Fruit fly (Drosophila melanogaster) whole organism, wandering third instar larva: ENCODE data around the gene CG33552.

ENCODE experiments used
- Dif ChIP-seq: fragments of 200-275, 200-300 bp; sonication (Bioruptor generic); optimal IDR thresholded peaks from 2 replicates; lab custom pipeline; 2018; ENCODE audit warnings: missing biosample characterization, missing genetic modification characterization; ENCODE audit not compliant: partially characterized antibody
- HLH106 ChIP-seq: fragments of 200-800 bp; optimal IDR thresholded peaks from 3 replicates; lab custom pipeline; 2019; ENCODE audit warnings: missing biosample characterization, mild to moderate bottlenecking, missing genetic modification characterization, moderate library complexity
- Hr83 ChIP-seq: fragments of 200-300 bp; sonication (Bioruptor generic); optimal IDR thresholded peaks from 2 replicates; lab custom pipeline; 2016; ENCODE audit warnings: missing biosample characterization, mild to moderate bottlenecking, missing genetic modification characterization, moderate library complexity; ENCODE audit not compliant: poor library complexity, severe bottlenecking
- Jra ChIP-seq: sonication (Bioruptor generic); optimal IDR thresholded peaks from 2 replicates; lab custom pipeline; 2016; ENCODE audit warnings: missing biosample characterization, missing genetic modification characterization
- brk ChIP-seq: fragments of 200-800 bp; sonication (Bioruptor generic); optimal IDR thresholded peaks from 2 replicates; lab custom pipeline; 2016; ENCODE audit warnings: missing biosample characterization, mild to moderate bottlenecking, missing genetic modification characterization

DNA sequence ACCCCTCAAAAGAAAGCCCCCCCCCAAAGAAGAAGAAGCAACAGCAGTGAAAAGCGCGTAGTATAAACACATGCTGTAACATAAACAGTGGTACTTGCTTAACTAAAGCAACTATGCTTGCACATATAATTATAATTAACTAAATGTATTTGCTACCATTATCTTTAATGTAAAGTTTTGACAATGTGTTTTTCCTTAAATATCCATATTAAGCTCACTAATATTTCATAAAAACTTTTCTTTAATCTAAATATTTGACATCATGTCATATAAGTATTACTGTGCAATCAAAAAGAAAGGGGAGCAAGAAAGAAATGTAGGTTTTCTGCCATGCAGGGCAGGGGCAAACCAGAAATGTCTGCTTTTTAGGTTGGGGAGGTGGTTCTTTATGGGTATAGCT is 34.5 kb downstream of the CG33552 start:
- TF ChIP-seq Jra (GFP tag; lab: Kevin White, UChicago) = no peak
- TF ChIP-seq HLH106 (tag; lab: Kevin White, UChicago) = no peak
- TF ChIP-seq Hr83 = no peak
- TF ChIP-seq Dif (GFP tag; lab: Kevin White, UChicago) = no peak
- TF ChIP-seq brk = no peak
